Fruit fly (Drosophila melanogaster) whole organism, adult: ENCODE data around the gene Gr85a.
A peak's percentile ranks its signal among the peaks of the same experiment; 100 is the strongest.

ENCODE experiments used
- CG11617 ChIP-seq: fragments of 200-800 bp; sonication (Bioruptor generic); optimal IDR thresholded peaks from 2 replicates; lab custom pipeline; 2017; ENCODE audit warnings: mild to moderate bottlenecking, missing biosample characterization, missing genetic modification reagents, missing genetic modification characterization
- CG14711 ChIP-seq: fragments of 200-800 bp; sonication (Bioruptor generic); optimal IDR thresholded peaks from 2 replicates; lab custom pipeline; 2018; ENCODE audit warnings: missing biosample characterization, mild to moderate bottlenecking, missing genetic modification characterization, moderate library complexity
- CG1620 ChIP-seq: fragments of 200-800 bp; sonication (Bioruptor generic); optimal IDR thresholded peaks from 2 replicates; lab custom pipeline; 2016; ENCODE audit warnings: missing biosample characterization, missing genetic modification characterization
- CG33017 ChIP-seq: fragments of 200-800 bp; sonication (Bioruptor generic); optimal IDR thresholded peaks from 2 replicates; lab custom pipeline; 2018; ENCODE audit warnings: missing biosample characterization, mild to moderate bottlenecking, missing genetic modification characterization, moderate library complexity
- CG7045 ChIP-seq: fragments of 200-800 bp; sonication (Bioruptor generic); optimal IDR thresholded peaks from 2 replicates; lab custom pipeline; 2017; ENCODE audit warnings: missing biosample characterization, mild to moderate bottlenecking, missing genetic modification characterization
- CG7101 ChIP-seq: fragments of 200-800 bp; sonication (Bioruptor generic); optimal IDR thresholded peaks from 2 replicates; lab custom pipeline; 2018; ENCODE audit warnings: missing biosample characterization, mild to moderate bottlenecking, missing genetic modification characterization, moderate library complexity
- Clk ChIP-seq: fragments of 200-800 bp; sonication (Bioruptor generic); optimal IDR thresholded peaks from 2 replicates; lab custom pipeline; 2017; ENCODE audit warnings: missing biosample characterization, missing genetic modification characterization
- bab1 ChIP-seq: fragments of 200-800 bp; sonication (Bioruptor generic); optimal IDR thresholded peaks from 3 replicates; lab custom pipeline; 2019; ENCODE audit warnings: missing biosample characterization, mild to moderate bottlenecking, missing genetic modification characterization, moderate library complexity
- cic ChIP-seq: fragments of 200-800 bp; sonication (Bioruptor generic); optimal IDR thresholded peaks from 2 replicates; lab custom pipeline; 2017; ENCODE audit warnings: missing biosample characterization, mild to moderate bottlenecking, missing genetic modification characterization, moderate library complexity
- kay ChIP-seq: fragments of 200-800 bp; sonication (Bioruptor generic); peaks from one replicate; lab custom pipeline; 2016; ENCODE audit warnings: missing biosample characterization, missing genetic modification characterization, borderline replicate concordance
- ovo ChIP-seq: fragments of 200-800 bp; sonication (Bioruptor generic); optimal IDR thresholded peaks from 2 replicates; lab custom pipeline; 2016; ENCODE audit warnings: missing biosample characterization, missing genetic modification characterization
- pad ChIP-seq: fragments of 200-800 bp; sonication (Bioruptor generic); optimal IDR thresholded peaks from 3 replicates; lab custom pipeline; 2017; ENCODE audit warnings: missing biosample characterization, missing genetic modification characterization, mild to moderate bottlenecking, moderate library complexity, missing genetic modification reagents

DNA sequence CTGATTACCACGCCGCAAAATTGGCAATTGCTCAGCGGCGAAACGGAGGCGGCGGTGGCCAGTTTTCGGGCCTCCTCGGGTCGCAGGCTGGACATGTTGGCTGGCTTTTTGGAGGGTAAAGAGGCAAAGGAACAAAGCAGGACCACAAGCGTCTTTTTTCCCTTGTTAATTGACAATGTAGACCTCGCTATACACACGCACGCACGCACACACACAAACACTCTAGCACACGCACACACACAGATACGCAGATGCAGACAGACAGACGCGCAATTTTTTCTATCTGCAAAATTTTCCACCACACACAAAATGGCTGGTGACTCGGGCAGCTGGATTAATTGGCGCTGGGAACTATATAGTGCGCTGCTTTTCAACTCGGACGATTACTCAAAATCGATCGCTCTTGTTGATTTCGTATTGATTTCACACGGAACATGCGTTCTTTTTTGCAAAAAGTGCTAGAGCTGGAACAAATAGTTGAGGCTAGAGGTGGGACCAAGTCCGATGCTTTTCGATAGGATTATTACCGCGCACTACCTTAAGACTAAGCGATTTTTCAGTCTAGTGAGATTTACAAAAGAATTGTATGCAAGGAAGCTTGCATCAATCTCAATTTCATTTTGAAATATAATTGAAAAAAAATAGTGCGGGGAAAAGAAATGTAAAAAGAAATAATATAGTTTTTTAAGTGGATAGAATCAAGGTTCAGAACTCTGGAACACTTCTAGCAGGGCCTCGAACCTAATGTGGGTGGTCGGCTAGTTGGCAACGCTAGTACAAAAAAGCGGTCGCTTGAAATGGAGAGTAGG is 10.8 kb downstream of the Gr85a start, which contains the start of gene Art4:
- TF ChIP-seq ovo (GFP tag; lab: Kevin White, UChicago) (no peak), pad (GFP tag; lab: Kevin White, UChicago) (peak; percentile 45), CG1620 (GFP tag; lab: Kevin White, UChicago) (no peak), CG11617 (GFP tag; lab: Kevin White, UChicago) (peak; percentile 32), cic (GFP tag; lab: Kevin White, UChicago) (peak; percentile 19), Clk (GFP tag; lab: Kevin White, UChicago) (peak; percentile 40), CG7101 (tag; lab: Kevin White, UChicago) (peak; percentile 59), bab1 (GFP tag; lab: Kevin White, UChicago) (peak; percentile 26), kay (no peak), CG33017 (tag; lab: Kevin White, UChicago) (no peak), CG7045 (GFP tag; lab: Kevin White, UChicago) (peak; percentile 24), CG14711 (peak; percentile 15)
